Fruit fly (Drosophila melanogaster): Measurements from ENCODE around the gene bur.

DNA sequence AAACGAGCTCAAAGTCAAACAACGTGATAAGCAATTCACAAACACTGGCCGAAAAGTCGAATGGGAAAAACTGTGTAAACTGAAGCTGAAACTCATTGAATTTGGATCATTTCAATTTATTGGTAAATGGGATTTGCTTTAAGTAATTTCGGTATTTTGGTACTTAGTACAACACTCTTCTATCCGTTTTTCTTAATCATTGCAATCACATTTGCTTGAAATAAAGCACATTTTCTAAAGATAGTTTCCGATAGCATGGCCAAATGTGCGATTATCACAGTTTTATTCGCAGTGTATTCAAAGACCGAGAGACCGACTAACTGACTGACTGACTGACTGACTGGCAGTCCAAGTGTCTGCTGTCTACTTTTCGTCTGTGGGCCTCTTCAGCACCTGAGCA, 17.0 kb upstream of the bur start:
- TF ChIP-seq pan (optimal IDR thresholded peaks at IDR 0.05), result no peak
- no peak for TF ChIP-seq pan (GFP tag; optimal IDR thresholded peaks at IDR 0.05 in 1 of 2, IDR thresholded peaks at IDR 0.05 in 1 of 2)
- TF ChIP-seq zfh2 (GFP tag; optimal IDR thresholded peaks at IDR 0.05), result no peak
- TF ChIP-seq CG6654 (GFP tag; optimal IDR thresholded peaks at IDR 0.05), result no peak
- peak; percentile 26 for TF ChIP-seq CG18262 (tag; optimal IDR thresholded peaks at IDR 0.05)
- no peak for TF ChIP-seq p53 (GFP tag; optimal IDR thresholded peaks at IDR 0.05)
- TF ChIP-seq ATbp (GFP tag; optimal IDR thresholded peaks at IDR 0.05), result no peak
- no peak for TF ChIP-seq scrt (GFP tag; optimal IDR thresholded peaks at IDR 0.05)

All from whole organism, embryonic.